Worm (Caenorhabditis elegans) whole organism, early embryonic: ENCODE data around the gene C05G5.7.

Source experiments
- B0310.2 ChIP-seq: sonication (generic microtip); optimal IDR thresholded peaks from 2 replicates; lab custom pipeline; 2016; ENCODE audit warnings: mild to moderate bottlenecking, missing genetic modification characterization, missing compliant biosample characterization
- F13C5.2 ChIP-seq: sonication (generic microtip); optimal IDR thresholded peaks from 2 replicates; lab custom pipeline; 2017; ENCODE audit warnings: mild to moderate bottlenecking, missing genetic modification characterization, inconsistent platforms, missing compliant biosample characterization
- aly-1 ChIP-seq: sonication (generic microtip); optimal IDR thresholded peaks from 2 replicates; lab custom pipeline; 2016; ENCODE audit warnings: missing genetic modification characterization, missing compliant biosample characterization
- ama-1 ChIP-seq: fragments of 150-350 bp; optimal IDR thresholded peaks from 2 replicates; lab custom pipeline; 2014
- flt-1 ChIP-seq: fragments of 200-800 bp; sonication (Bioruptor generic); IDR thresholded peaks from 2 replicates; pipeline ENCODE4 v1.3.6; 2022; ENCODE audit warnings: missing genetic modification characterization, missing compliant biosample characterization
- hmg-4 ChIP-seq: fragments of 200-800 bp; sonication (Bioruptor generic); optimal IDR thresholded peaks from 2 replicates; lab custom pipeline; 2018; ENCODE audit warnings: mild to moderate bottlenecking, missing genetic modification characterization, missing compliant biosample characterization
- hnd-1 ChIP-seq: sonication (generic microtip); optimal IDR thresholded peaks from 2 replicates; lab custom pipeline; 2016; ENCODE audit warnings: missing genetic modification characterization, missing compliant biosample characterization
- pes-1 ChIP-seq: fragments of 200-800 bp; sonication (Bioruptor generic); IDR thresholded peaks from 2 replicates; pipeline ENCODE4 v1.3.6; 2022; ENCODE audit warnings: missing genetic modification reagents, missing genetic modification characterization, missing compliant biosample characterization
- scrt-1 ChIP-seq: fragments of 200-800 bp; sonication (Bioruptor generic); IDR thresholded peaks from 2 replicates; pipeline ENCODE4 v1.3.6; 2022; ENCODE audit warnings: missing genetic modification characterization, missing compliant biosample characterization
- tbx-11 ChIP-seq: fragments of 200-800 bp; sonication (Bioruptor generic); IDR thresholded peaks from 2 replicates; pipeline ENCODE4 v1.3.6; 2022; ENCODE audit warnings: missing genetic modification characterization, missing compliant biosample characterization
- tbx-37 ChIP-seq: fragments of 200-800 bp; sonication (Bioruptor generic); conservative IDR thresholded peaks from 2 replicates; pipeline ENCODE4 v1.3.6; 2022; ENCODE audit warnings: missing genetic modification reagents, missing genetic modification characterization, missing compliant biosample characterization
- tra-4 ChIP-seq: sonication (generic microtip); optimal IDR thresholded peaks from 2 replicates; lab custom pipeline; 2017; ENCODE audit warnings: missing genetic modification characterization, missing compliant biosample characterization

DNA sequence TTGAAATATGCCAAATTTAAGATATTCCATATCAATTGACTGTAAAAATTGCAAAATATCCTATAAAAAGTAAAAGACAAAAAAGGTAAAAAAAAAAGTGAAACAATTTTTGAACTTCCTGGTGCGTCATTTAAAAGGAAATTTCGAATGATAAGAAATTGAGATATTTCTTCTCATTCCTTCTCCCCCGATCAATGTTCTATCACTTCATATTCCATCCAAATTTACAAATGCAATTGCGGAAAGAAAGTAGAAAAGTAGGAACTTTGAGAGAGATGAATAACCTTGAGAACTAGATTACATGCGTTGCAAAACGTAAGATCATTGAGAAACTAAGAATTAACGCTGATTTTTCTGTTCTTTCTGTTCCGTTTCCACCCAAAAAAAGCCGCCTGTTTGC lies 34.0 kb downstream of the C05G5.7 start:
- TF ChIP-seq F13C5.2 (no peak), tra-4 (tag; lab: Kevin White, UChicago) (no peak), B0310.2 (tag; lab: Kevin White, UChicago) (no peak), tbx-11 (GFP tag; lab: Robert Waterston, UW) (no peak), ama-1 (lab: Kevin White, UChicago) (no peak), hnd-1 (tag; lab: Kevin White, UChicago) (no peak), flt-1 (no peak), aly-1 (no peak), pes-1 (GFP tag; lab: Robert Waterston, UW) (no peak), scrt-1 (GFP tag; lab: Robert Waterston, UW) (no peak), tbx-37 (GFP tag; lab: Robert Waterston, UW) (no peak), hmg-4 (no peak)
